Worm (Caenorhabditis elegans): Measurements from ENCODE around the gene nhr-218.

Gene nhr-218

ce11 chrV:16292409-16292808, 34.2 kb downstream of the nhr-218 start, which contains the start of gene oac-5:
Gene oac-5, plus strand, starts transcription at chrV:16292709.
- no peak for TF ChIP-seq unc-62 (GFP tag; optimal IDR thresholded peaks at IDR 0.05)

- no peak for TF ChIP-seq unc-62 (GFP tag; optimal IDR thresholded peaks at IDR 0.05)
These were observed 38.8 kb downstream of the nhr-218 start, which contains the start of gene srbc-83 for ce11 chrV:16297070-16297469. Gene srbc-83, plus strand, starts transcription at chrV:16297370.

ce11 chrV:16298669-16299068, 40.4 kb downstream of the nhr-218 start, which contains the start of gene srbc-84:
Gene srbc-84, plus strand, starts transcription at chrV:16298969.
- no peak for TF ChIP-seq unc-62 (GFP tag; optimal IDR thresholded peaks at IDR 0.05)

- TF ChIP-seq unc-62 (GFP tag; optimal IDR thresholded peaks at IDR 0.05) = no peak
These were observed 41.6 kb downstream of the nhr-218 start for ce11 chrV:16299834-16300233.

- TF ChIP-seq unc-62 (GFP tag; optimal IDR thresholded peaks at IDR 0.05) = no peak
These were observed 42.0 kb downstream of the nhr-218 start, which contains the start of gene srbc-82 for ce11 chrV:16300276-16300675. Gene srbc-82, plus strand, starts transcription at chrV:16300576.

- TF ChIP-seq unc-62 (GFP tag; optimal IDR thresholded peaks at IDR 0.05) = no peak
These were observed 44.2 kb downstream of the nhr-218 start, which contains the start of the genes C31A11.13 and oac-6 for ce11 chrV:16302439-16302838. Gene C31A11.13, minus strand, starts transcription at chrV:16302551. Gene oac-6, plus strand, starts transcription at chrV:16302717.

ce11 chrV:16307253-16307652, 49.0 kb downstream of the nhr-218 start, which contains the start of gene srxa-7:
Gene srxa-7, plus strand, starts transcription at chrV:16307553.
- no peak for TF ChIP-seq unc-62 (GFP tag; optimal IDR thresholded peaks at IDR 0.05)

- no peak for TF ChIP-seq unc-62 (GFP tag; optimal IDR thresholded peaks at IDR 0.05)
These were observed 50.1 kb downstream of the nhr-218 start for ce11 chrV:16308343-16308742.

ce11 chrV:16309523-16309922, 51.3 kb downstream of the nhr-218 start, which contains the start of gene oac-7:
Gene oac-7, plus strand, starts transcription at chrV:16309805.
- no peak for TF ChIP-seq unc-62 (GFP tag; optimal IDR thresholded peaks at IDR 0.05)
